Worm (Caenorhabditis elegans): ENCODE results near the gene pqn-71.

Gene pqn-71

DNA sequence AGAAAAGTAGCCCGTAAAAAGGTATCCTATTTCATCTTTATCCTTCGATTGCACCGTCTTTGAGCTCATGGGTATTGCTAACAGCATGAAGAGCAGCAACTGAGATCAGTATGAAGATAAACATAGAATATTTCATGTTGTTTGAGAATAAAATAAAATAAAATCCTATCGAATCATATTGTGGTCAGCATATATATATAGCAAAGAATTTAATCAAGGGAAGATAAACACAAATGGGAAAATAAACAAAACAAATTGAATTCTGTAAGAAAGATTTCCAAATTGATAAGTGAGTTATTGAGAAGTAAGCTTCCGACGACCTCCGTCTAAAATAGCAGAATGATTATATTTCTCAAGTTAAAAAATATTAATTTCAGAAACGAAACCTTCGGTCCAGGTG lies 21.8 kb upstream of the pqn-71 start, which contains the start of gene T26H5.10:
Gene T26H5.10 (minus strand): TSS at position 101 of the 400 bp plus-strand sequence.
- TF ChIP-seq dpl-1 (GFP tag; optimal IDR thresholded peaks at IDR 0.05) (no peak), lir-3 (tag; optimal IDR thresholded peaks at IDR 0.05) (no peak), zfp-3 (GFP tag; conservative IDR thresholded peaks at IDR 0.05) (no peak), egl-43 (GFP tag; IDR thresholded peaks at IDR 0.05) (no peak), mes-2 (tag; optimal IDR thresholded peaks at IDR 0.05; ENCODE audit: poor library complexity, severe bottlenecking) (no peak), F37D6.2 (tag; optimal IDR thresholded peaks at IDR 0.05) (no peak), fos-1 (tag; optimal IDR thresholded peaks at IDR 0.05) (no peak), zag-1 (tag; optimal IDR thresholded peaks at IDR 0.05) (no peak), daf-8 (GFP tag; IDR thresholded peaks at IDR 0.05) (no peak)

DNA sequence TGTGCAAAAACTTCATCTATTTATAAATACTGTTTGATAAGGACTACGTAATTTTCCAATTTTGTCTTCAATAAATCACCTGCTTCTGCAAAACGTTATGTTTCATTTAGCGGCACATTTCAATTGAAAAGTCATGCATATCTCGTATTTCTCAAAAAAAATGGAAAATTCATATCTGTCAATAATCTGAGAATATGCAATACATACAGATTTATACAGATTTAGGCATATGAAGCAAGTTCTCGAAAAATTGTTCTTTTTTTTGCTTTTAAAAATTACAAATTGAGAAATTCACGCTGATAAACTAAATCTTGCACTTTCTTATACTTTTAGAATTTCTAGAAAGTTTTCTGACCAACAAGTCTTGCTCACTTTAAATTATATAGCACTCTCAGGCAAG lies 21.3 kb upstream of the pqn-71 start, which contains the start of gene T26H5.11:
Gene T26H5.11 (minus strand): TSS at position 101 of the 400 bp plus-strand sequence.
- TF ChIP-seq zfp-3 (GFP tag; conservative IDR thresholded peaks at IDR 0.05) (no peak), pqm-1 (tag; optimal IDR thresholded peaks at IDR 0.05) (no peak), F37D6.2 (tag; optimal IDR thresholded peaks at IDR 0.05) (no peak), R02D3.7 (tag; optimal IDR thresholded peaks at IDR 0.05) (no peak), nhr-111 (GFP tag; optimal IDR thresholded peaks at IDR 0.05) (no peak), T20F7.1 (GFP tag; optimal IDR thresholded peaks at IDR 0.05) (no peak), ceh-32 (tag; optimal IDR thresholded peaks at IDR 0.05; ENCODE audit: poor library complexity) (no peak)

DNA sequence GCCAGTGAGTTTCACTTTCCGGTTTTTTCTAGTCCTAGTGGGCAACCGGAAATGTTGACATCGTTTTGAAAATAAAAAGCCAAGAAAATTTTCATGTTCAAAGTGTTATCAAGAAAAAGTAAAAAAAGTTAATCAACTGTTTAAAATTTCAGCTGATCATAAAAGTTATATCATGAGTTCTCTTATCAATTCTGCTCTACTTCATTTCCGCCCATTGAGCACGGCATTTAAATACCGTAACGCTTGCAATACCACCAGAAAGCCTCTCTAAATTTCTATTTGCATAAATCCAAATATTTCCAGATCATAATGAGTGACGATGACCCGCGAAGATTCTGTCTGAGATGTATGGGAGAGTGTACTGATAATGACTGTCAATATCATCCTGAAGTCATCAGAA lies 20.9 kb upstream of the pqn-71 start, which contains the start of gene T26H5.9:
Gene T26H5.9 (plus strand): TSS at position 302 of the 400 bp plus-strand sequence.
- TF ChIP-seq daf-16 (GFP tag; optimal IDR thresholded peaks at IDR 0.05) (no peak), daf-16 (tag; optimal IDR thresholded peaks at IDR 0.05) (peak; percentile 39), unc-62 (GFP tag; optimal IDR thresholded peaks at IDR 0.05 in 1 of 2) (peak in 1 of 2 experiments; percentile 92), unc-62 (tag; optimal IDR thresholded peaks at IDR 0.05) (no peak), nhr-28 (tag; optimal IDR thresholded peaks at IDR 0.05) (peak; percentile 45), ceh-28 (tag; optimal IDR thresholded peaks at IDR 0.05) (no peak), nhr-237 (tag; optimal IDR thresholded peaks at IDR 0.05) (no peak), pqm-1 (tag; optimal IDR thresholded peaks at IDR 0.05) (peak; percentile 12), lin-13 (GFP tag; optimal IDR thresholded peaks at IDR 0.05) (no peak)

DNA sequence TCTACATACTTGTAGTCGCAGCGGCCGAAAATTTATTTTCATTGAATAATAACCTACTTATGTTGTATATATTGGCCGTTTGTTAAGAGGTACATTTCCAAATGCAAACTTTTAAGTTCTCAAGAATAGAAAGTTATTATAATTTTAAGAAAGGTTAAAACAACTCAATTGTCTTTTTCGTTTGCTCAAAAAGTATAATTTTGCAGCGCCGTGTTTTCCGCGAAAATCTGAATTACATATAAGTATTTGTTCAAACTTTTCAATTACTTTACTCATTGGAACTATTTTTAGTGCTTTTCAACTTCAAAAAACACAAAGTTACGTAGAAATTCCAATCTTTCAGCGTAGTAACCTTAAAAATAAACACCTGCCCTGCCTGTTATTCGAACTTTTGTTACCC lies 20.0 kb upstream of the pqn-71 start, which contains the start of gene srh-239:
Gene srh-239 (plus strand): TSS at position 301 of the 400 bp plus-strand sequence.
- TF ChIP-seq dmd-8 (GFP tag; IDR thresholded peaks at IDR 0.05), result no peak
- no peak for TF ChIP-seq ama-1 (optimal IDR thresholded peaks at IDR 0.05)
- TF ChIP-seq madf-9 (GFP tag; conservative IDR thresholded peaks at IDR 0.05), result no peak
- no peak for TF ChIP-seq nhr-25 (tag; optimal IDR thresholded peaks at IDR 0.05; ENCODE audit: borderline replicate concordance, insufficient read depth)
- TF ChIP-seq tag-97 (GFP tag; IDR thresholded peaks at IDR 0.05), result no peak
- no peak for TF ChIP-seq vab-7 (GFP tag; IDR thresholded peaks at IDR 0.05)
- no peak for TF ChIP-seq hmg-1.1 (GFP tag; IDR thresholded peaks at IDR 0.05)
- TF ChIP-seq jun-1 (tag; optimal IDR thresholded peaks at IDR 0.05), result no peak
- no peak for TF ChIP-seq ceh-44 (GFP tag; IDR thresholded peaks at IDR 0.05)
- TF ChIP-seq zfp-2 (tag; optimal IDR thresholded peaks at IDR 0.05), result no peak
- no peak for TF ChIP-seq mdt-29 (GFP tag; IDR thresholded peaks at IDR 0.05)
- TF ChIP-seq tra-1 (GFP tag; IDR thresholded peaks at IDR 0.05), result no peak
- no peak for TF ChIP-seq daf-19 (GFP tag; conservative IDR thresholded peaks at IDR 0.05)
- TF ChIP-seq Y48G9A.11 (GFP tag; IDR thresholded peaks at IDR 0.05), result no peak
- TF ChIP-seq lin-13 (GFP tag; optimal IDR thresholded peaks at IDR 0.05), result no peak
- no peak for TF ChIP-seq lin-15B (tag; optimal IDR thresholded peaks at IDR 0.05)
- no peak for TF ChIP-seq hif-1 (tag; optimal IDR thresholded peaks at IDR 0.05)
- no peak for TF ChIP-seq unc-39 (tag; optimal IDR thresholded peaks at IDR 0.05)
